Fruit fly (Drosophila melanogaster) whole organism, prepupa: ENCODE results near the gene CG13131.

Source experiments
- CG10669 ChIP-seq: fragments of 200-800 bp; sonication (Bioruptor generic); optimal IDR thresholded peaks from 3 replicates; lab custom pipeline; 2018; ENCODE audit warnings: missing biosample characterization, mild to moderate bottlenecking, missing genetic modification characterization, moderate library complexity
- CG16779 ChIP-seq: fragments of 200-800 bp; sonication (Bioruptor generic); optimal IDR thresholded peaks from 3 replicates; lab custom pipeline; 2017; ENCODE audit warnings: missing biosample characterization, mild to moderate bottlenecking, missing genetic modification characterization
- CG6808 ChIP-seq: fragments of 200-800 bp; sonication (Bioruptor generic); optimal IDR thresholded peaks from 3 replicates; lab custom pipeline; 2017; ENCODE audit warnings: missing biosample characterization, missing genetic modification characterization, mild to moderate bottlenecking, moderate library complexity, missing genetic modification reagents
- Gug ChIP-seq: fragments of 200-800 bp; sonication (Bioruptor generic); IDR thresholded peaks from 2 replicates; pipeline ENCODE4 v1.3.6; 2022; ENCODE audit warnings: missing biosample characterization, missing genetic modification characterization
- Hr38 ChIP-seq: sonication (Bioruptor generic); optimal IDR thresholded peaks from 2 replicates; lab custom pipeline; 2016; ENCODE audit warnings: missing biosample characterization, missing genetic modification characterization
- Hr39 ChIP-seq: fragments of 200-800 bp; sonication (Bioruptor generic); optimal IDR thresholded peaks from 2 replicates; lab custom pipeline; 2016; ENCODE audit warnings: missing biosample characterization, missing genetic modification characterization
- OdsH ChIP-seq: fragments of 200-800 bp; sonication (Bioruptor generic); optimal IDR thresholded peaks from 3 replicates; lab custom pipeline; 2016; ENCODE audit warnings: missing biosample characterization, missing genetic modification characterization
- Sox102F ChIP-seq: fragments of 200-800 bp; sonication (Bioruptor generic); optimal IDR thresholded peaks from 2 replicates; lab custom pipeline; 2016; ENCODE audit warnings: missing biosample characterization, mild to moderate bottlenecking, missing genetic modification characterization
- achi ChIP-seq: fragments of 200-800 bp; sonication (Bioruptor generic); optimal IDR thresholded peaks from 3 replicates; lab custom pipeline; 2016; ENCODE audit warnings: missing biosample characterization, missing genetic modification characterization
- acj6 ChIP-seq: fragments of 200-800 bp; sonication (Bioruptor generic); optimal IDR thresholded peaks from 3 replicates; lab custom pipeline; 2016; ENCODE audit warnings: missing biosample characterization, missing genetic modification characterization
- esn ChIP-seq: fragments of 200-800 bp; sonication (Bioruptor generic); optimal IDR thresholded peaks from 2 replicates; lab custom pipeline; 2016; ENCODE audit warnings: missing biosample characterization, mild to moderate bottlenecking, missing genetic modification characterization, moderate library complexity
- fd85E ChIP-seq: fragments of 200-800 bp; sonication (Bioruptor generic); optimal IDR thresholded peaks from 3 replicates; lab custom pipeline; 2016; ENCODE audit warnings: missing biosample characterization, missing genetic modification characterization
- net ChIP-seq: fragments of 200-800 bp; sonication (Bioruptor generic); optimal IDR thresholded peaks from 3 replicates; lab custom pipeline; 2016; ENCODE audit warnings: missing biosample characterization, missing genetic modification characterization

dm6 chr2L:9982516-9982915, 34.7 kb downstream of the CG13131 start:
- TF ChIP-seq Hr39 (GFP tag; lab: Kevin White, UChicago) (peak; percentile 53), achi (GFP tag; lab: Kevin White, UChicago) (peak; percentile 71), CG16779 (tag; lab: Kevin White, UChicago) (peak; percentile 63), Gug (GFP tag; lab: Robert Waterston, UW) (no peak), Hr38 (no peak), CG10669 (peak; percentile 65), net (GFP tag; lab: Kevin White, UChicago) (peak; percentile 70), CG6808 (GFP tag; lab: Kevin White, UChicago) (peak; percentile 69), esn (GFP tag; lab: Kevin White, UChicago) (peak; percentile 81), fd85E (GFP tag; lab: Kevin White, UChicago) (peak; percentile 37), Sox102F (peak; percentile 68), acj6 (GFP tag; lab: Kevin White, UChicago) (peak; percentile 84), OdsH (peak; percentile 56)
